Worm (Caenorhabditis elegans): ENCODE data around the gene npr-11.

ce11 chrX:1244235-1244634 lies 11.2 kb downstream of the npr-11 start:
- TF ChIP-seq snpc-4 (tag; optimal IDR thresholded peaks at IDR 0.05): no peak
- no peak for TF ChIP-seq unc-62 (GFP tag; optimal IDR thresholded peaks at IDR 0.05)
- TF ChIP-seq nhr-25 (tag; optimal IDR thresholded peaks at IDR 0.05): no peak
- no peak for TF ChIP-seq daf-12 (tag; optimal IDR thresholded peaks at IDR 0.05)
- no peak for TF ChIP-seq ama-1 (optimal IDR thresholded peaks at IDR 0.05)
